Fruit fly (Drosophila melanogaster): Measurements from ENCODE around the gene CG12071.
A peak's percentile ranks its signal among the peaks of the same experiment; 100 is the strongest.

CG12071 gene

dm6 chr3R:30851843-30852365 lies 28.9 kb downstream of the CG12071 start, which contains the start of gene tll:
Gene tll (plus strand): TSS chr3R:30852315.
- TF ChIP-seq usp (GFP tag; optimal IDR thresholded peaks at IDR 0.05) (no peak), pan (optimal IDR thresholded peaks at IDR 0.05) (no peak), CG8478 (optimal IDR thresholded peaks at IDR 0.05) (no peak)

dm6 chr3R:30850460-30850859 lies 30.4 kb downstream of the CG12071 start:
- TF ChIP-seq usp (GFP tag; optimal IDR thresholded peaks at IDR 0.05): no peak
- no peak for TF ChIP-seq pan (optimal IDR thresholded peaks at IDR 0.05)
- TF ChIP-seq EcR (GFP tag; optimal IDR thresholded peaks at IDR 0.05): no peak
- no peak for TF ChIP-seq Dll (optimal IDR thresholded peaks at IDR 0.05)
- no peak for TF ChIP-seq psq (optimal IDR thresholded peaks at IDR 0.05)
- TF ChIP-seq CG8478 (optimal IDR thresholded peaks at IDR 0.05): no peak

- TF ChIP-seq pan (optimal IDR thresholded peaks at IDR 0.05): no peak
- TF ChIP-seq CG8478 (optimal IDR thresholded peaks at IDR 0.05): no peak
- TF ChIP-seq EcR (GFP tag; optimal IDR thresholded peaks at IDR 0.05): no peak
- no peak for TF ChIP-seq psq (optimal IDR thresholded peaks at IDR 0.05)
- no peak for TF ChIP-seq Dll (optimal IDR thresholded peaks at IDR 0.05)
- no peak for TF ChIP-seq usp (GFP tag; optimal IDR thresholded peaks at IDR 0.05)
Measured at dm6 chr3R:30849473-30850145, 31.2 kb downstream of the CG12071 start.

- TF ChIP-seq EcR (GFP tag; optimal IDR thresholded peaks at IDR 0.05): no peak
- TF ChIP-seq CG8478 (optimal IDR thresholded peaks at IDR 0.05): no peak
- no peak for TF ChIP-seq pan (optimal IDR thresholded peaks at IDR 0.05)
- TF ChIP-seq Dll (optimal IDR thresholded peaks at IDR 0.05): no peak
- TF ChIP-seq usp (GFP tag; optimal IDR thresholded peaks at IDR 0.05): no peak
- TF ChIP-seq psq (optimal IDR thresholded peaks at IDR 0.05): no peak
Measured at dm6 chr3R:30844436-30844835, 36.4 kb downstream of the CG12071 start.

- TF ChIP-seq EcR (GFP tag; optimal IDR thresholded peaks at IDR 0.05) (no peak), Dll (optimal IDR thresholded peaks at IDR 0.05) (no peak), usp (GFP tag; optimal IDR thresholded peaks at IDR 0.05) (no peak), CG8478 (optimal IDR thresholded peaks at IDR 0.05) (no peak), psq (optimal IDR thresholded peaks at IDR 0.05) (no peak), pan (optimal IDR thresholded peaks at IDR 0.05) (no peak)
Measured at dm6 chr3R:30843709-30844108, 37.1 kb downstream of the CG12071 start.

- TF ChIP-seq EcR (GFP tag; optimal IDR thresholded peaks at IDR 0.05): peak in 1 of 2 experiments; percentile 27
- TF ChIP-seq psq (optimal IDR thresholded peaks at IDR 0.05): no peak
- TF ChIP-seq CG8478 (optimal IDR thresholded peaks at IDR 0.05): no peak
- peak; percentile 24 for TF ChIP-seq Dll (optimal IDR thresholded peaks at IDR 0.05)
- TF ChIP-seq usp (GFP tag; optimal IDR thresholded peaks at IDR 0.05): no peak
- no peak for TF ChIP-seq pan (optimal IDR thresholded peaks at IDR 0.05)
Measured at dm6 chr3R:30842639-30843476, 38.0 kb downstream of the CG12071 start.

dm6 chr3R:30842199-30842598 lies 38.6 kb downstream of the CG12071 start:
- no peak for TF ChIP-seq EcR (GFP tag; optimal IDR thresholded peaks at IDR 0.05)

dm6 chr3R:30840741-30841140 lies 40.1 kb downstream of the CG12071 start:
- no peak for TF ChIP-seq CG8478 (optimal IDR thresholded peaks at IDR 0.05)
- no peak for TF ChIP-seq Dll (optimal IDR thresholded peaks at IDR 0.05)
- TF ChIP-seq pan (optimal IDR thresholded peaks at IDR 0.05): no peak
- TF ChIP-seq EcR (GFP tag; optimal IDR thresholded peaks at IDR 0.05): no peak
- no peak for TF ChIP-seq psq (optimal IDR thresholded peaks at IDR 0.05)
- TF ChIP-seq usp (GFP tag; optimal IDR thresholded peaks at IDR 0.05): no peak

- TF ChIP-seq EcR (GFP tag; optimal IDR thresholded peaks at IDR 0.05) (no peak), usp (GFP tag; optimal IDR thresholded peaks at IDR 0.05) (no peak), CG8478 (optimal IDR thresholded peaks at IDR 0.05) (no peak), pan (optimal IDR thresholded peaks at IDR 0.05) (no peak), Dll (optimal IDR thresholded peaks at IDR 0.05) (no peak), psq (optimal IDR thresholded peaks at IDR 0.05) (no peak)
Measured at dm6 chr3R:30833078-30833477, 47.7 kb downstream of the CG12071 start.

dm6 chr3R:30832130-30832529 lies 48.7 kb downstream of the CG12071 start:
- no peak for TF ChIP-seq usp (GFP tag; optimal IDR thresholded peaks at IDR 0.05)
- no peak for TF ChIP-seq pan (optimal IDR thresholded peaks at IDR 0.05)
- no peak for TF ChIP-seq Dll (optimal IDR thresholded peaks at IDR 0.05)
- no peak for TF ChIP-seq CG8478 (optimal IDR thresholded peaks at IDR 0.05)
- TF ChIP-seq psq (optimal IDR thresholded peaks at IDR 0.05): no peak
- TF ChIP-seq EcR (GFP tag; optimal IDR thresholded peaks at IDR 0.05): no peak

- TF ChIP-seq Dll (optimal IDR thresholded peaks at IDR 0.05): no peak
- TF ChIP-seq CG8478 (optimal IDR thresholded peaks at IDR 0.05): no peak
- TF ChIP-seq pan (optimal IDR thresholded peaks at IDR 0.05): no peak
Measured at dm6 chr3R:30828433-30829034, 52.3 kb downstream of the CG12071 start.

dm6 chr3R:30827544-30827943 lies 53.3 kb downstream of the CG12071 start, which contains the start of gene CG15544:
Gene CG15544 (plus strand): TSS chr3R:30827819.
- TF ChIP-seq CG8478 (optimal IDR thresholded peaks at IDR 0.05) (no peak), EcR (GFP tag; optimal IDR thresholded peaks at IDR 0.05) (no peak), psq (optimal IDR thresholded peaks at IDR 0.05) (no peak), Dll (optimal IDR thresholded peaks at IDR 0.05) (no peak), usp (GFP tag; optimal IDR thresholded peaks at IDR 0.05) (no peak), pan (optimal IDR thresholded peaks at IDR 0.05) (no peak)

Measured in whole organism.